Fruit fly (Drosophila melanogaster): Measurements from ENCODE around the gene CG42717.
A peak's percentile ranks its signal among the peaks of the same experiment; 100 is the strongest.

Gene CG42717

dm6 chr3L:16001164-16001679 is 31.8 kb downstream of the CG42717 start (continued):
- TF ChIP-seq odd (GFP tag; optimal IDR thresholded peaks at IDR 0.05) (peak; percentile 76), CG9215 (GFP tag; IDR thresholded peaks at IDR 0.05) (no peak), CG6654 (GFP tag; optimal IDR thresholded peaks at IDR 0.05) (peak; percentile 35), inv (GFP tag; IDR thresholded peaks at IDR 0.05; ENCODE audit: partially characterized antibody) (no peak), gem (tag; optimal IDR thresholded peaks at IDR 0.05) (peak; percentile 88), CG5180 (GFP tag; optimal IDR thresholded peaks at IDR 0.05) (peak; percentile 35), CG12104 (GFP tag; optimal IDR thresholded peaks at IDR 0.05) (peak; percentile 44), sob (GFP tag; IDR thresholded peaks at IDR 0.05) (peak; percentile 79), Side (GFP tag; optimal IDR thresholded peaks at IDR 0.05) (peak; percentile 70), chm (GFP tag; IDR thresholded peaks at IDR 0.05) (peak; percentile 32; the same call in 1 of the 2 replicates), zen2 (GFP tag; IDR thresholded peaks at IDR 0.05; ENCODE audit: partially characterized antibody) (no peak), CG11456 (GFP tag; IDR thresholded peaks at IDR 0.05) (no peak; the same call in 2 of the 3 replicates), CG10274 (GFP tag; optimal IDR thresholded peaks at IDR 0.05) (peak; percentile 33), D19B (GFP tag; optimal IDR thresholded peaks at IDR 0.05) (peak; percentile 74), jumu (GFP tag; optimal IDR thresholded peaks at IDR 0.05) (peak; percentile 56), CG3847 (GFP tag; IDR thresholded peaks at IDR 0.05) (peak; percentile 69), gsb-n (tag; optimal IDR thresholded peaks at IDR 0.05) (no peak), CG12769 (tag; optimal IDR thresholded peaks at IDR 0.05) (peak; percentile 89), Dip2 (GFP tag; IDR thresholded peaks at IDR 0.05) (no peak), wek (GFP tag; optimal IDR thresholded peaks at IDR 0.05) (no peak), CG15696 (tag; optimal IDR thresholded peaks at IDR 0.05) (peak; percentile 13), Awh (GFP tag; IDR thresholded peaks at IDR 0.05) (no peak), Drgx (GFP tag; IDR thresholded peaks at IDR 0.05) (peak; percentile 86), Antp (GFP tag; optimal IDR thresholded peaks at IDR 0.05) (peak; percentile 64), CG1233 (GFP tag; optimal IDR thresholded peaks at IDR 0.05) (peak; percentile 75), CG2875 (GFP tag; optimal IDR thresholded peaks at IDR 0.05) (peak; percentile 27), CG8765 (GFP tag; IDR thresholded peaks at IDR 0.05) (no peak), Hey (tag; optimal IDR thresholded peaks at IDR 0.05) (peak; percentile 48), Sry-δ (GFP tag; optimal IDR thresholded peaks at IDR 0.05) (peak; percentile 0), HLHmδ (GFP tag; optimal IDR thresholded peaks at IDR 0.05) (no peak), CG17385 (GFP tag; optimal IDR thresholded peaks at IDR 0.05) (peak; percentile 81), YL-1 (GFP tag; optimal IDR thresholded peaks at IDR 0.05) (peak; percentile 27), CG15479 (GFP tag; optimal IDR thresholded peaks at IDR 0.05) (no peak), sqz (GFP tag; optimal IDR thresholded peaks at IDR 0.05) (peak; percentile 35), CG33213 (GFP tag; optimal IDR thresholded peaks at IDR 0.05) (peak; percentile 57), ab (GFP tag; optimal IDR thresholded peaks at IDR 0.05) (peak; percentile 23), HmgZ (tag; optimal IDR thresholded peaks at IDR 0.05) (peak; percentile 83), crp (GFP tag; optimal IDR thresholded peaks at IDR 0.05) (peak in 1 of 2 experiments; percentile 59), Hr39 (optimal IDR thresholded peaks at IDR 0.05) (no peak), CG10654 (GFP tag; optimal IDR thresholded peaks at IDR 0.05) (no peak), emc (GFP tag; optimal IDR thresholded peaks at IDR 0.05) (peak; percentile 14), CG13624 (GFP tag; optimal IDR thresholded peaks at IDR 0.05) (peak; percentile 87), bigmax (GFP tag; optimal IDR thresholded peaks at IDR 0.05) (no peak), pita (GFP tag; optimal IDR thresholded peaks at IDR 0.05) (no peak), Bteb2 (GFP tag; optimal IDR thresholded peaks at IDR 0.05) (peak; percentile 67), hth (optimal IDR thresholded peaks at IDR 0.05) (no peak), CG4820 (GFP tag; optimal IDR thresholded peaks at IDR 0.05) (peak; percentile 36), sisA (GFP tag; IDR thresholded peaks at IDR 0.05) (no peak; the same call in 1 of the 2 replicates), Neu2 (GFP tag; optimal IDR thresholded peaks at IDR 0.05; ENCODE audit: borderline replicate concordance) (peak; percentile 26), toy (GFP tag; IDR thresholded peaks at IDR 0.05) (0 out of 2 replicates have a peak, but pooled peaks have one; percentile 9), btn (GFP tag; optimal IDR thresholded peaks at IDR 0.05) (peak; percentile 32)

Data from whole organism, embryonic.